Worm (Caenorhabditis elegans) whole organism, dauer: ENCODE results near the gene R02C2.7.
"Not testable (repeated sequence)": the region's sequence is repeated elsewhere in the genome, so short reads cannot be mapped to it uniquely, and the experiment has no call there.

Experiments
- unc-62 ChIP-seq: sonication (generic microtip); optimal IDR thresholded peaks from 2 replicates; lab custom pipeline; 2017; ENCODE audit warnings: missing biosample characterization, missing genetic modification reagents, missing genetic modification characterization

Gene R02C2.7

DNA sequence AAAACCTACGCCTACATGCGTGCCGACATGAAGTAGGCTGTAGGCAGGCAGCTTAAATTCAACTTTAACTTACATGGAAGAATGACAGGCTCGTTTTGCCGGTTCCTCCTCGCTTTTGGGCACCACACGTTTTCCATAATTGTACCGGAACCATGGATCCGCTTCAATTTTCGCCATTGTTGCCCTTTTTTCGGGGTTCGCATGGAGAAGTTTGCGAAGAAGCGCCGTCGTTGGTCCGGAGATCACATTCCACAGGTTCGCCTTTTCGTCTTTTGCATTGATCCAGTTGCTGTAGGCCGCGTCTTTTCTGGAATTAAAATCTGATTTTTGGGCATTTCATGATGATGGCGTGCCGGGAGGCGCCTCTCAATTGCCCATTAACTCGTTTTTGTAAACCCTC is 5.4 kb downstream of the R02C2.7 start:
- TF ChIP-seq unc-62 (GFP tag; lab: Kevin White, UChicago): no peak

- TF ChIP-seq unc-62 (GFP tag; lab: Kevin White, UChicago): no peak
Observed at ce11 chrV:234572-234971, 7.8 kb downstream of the R02C2.7 start, which contains the start of gene kin-33. Gene kin-33 (minus strand): TSS chrV:234672.

DNA sequence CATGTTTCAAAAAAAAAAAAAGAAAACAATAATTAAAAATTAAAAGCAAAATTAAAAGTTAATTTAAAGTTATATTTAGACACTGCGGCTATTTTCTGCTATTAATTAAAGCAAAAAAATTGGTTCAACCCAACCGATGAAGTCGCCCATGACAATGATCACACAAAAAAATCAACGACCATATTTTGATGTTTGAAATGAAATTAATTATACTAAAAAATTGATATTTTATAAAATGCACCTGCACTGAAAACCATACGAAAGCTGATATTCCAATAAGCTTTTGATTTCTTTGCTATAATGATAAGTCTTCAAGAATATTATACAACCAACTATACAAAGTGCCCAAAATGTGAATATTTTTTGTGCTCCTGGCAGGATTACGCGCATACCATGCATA is 22.8 kb downstream of the R02C2.7 start, which contains the start of gene srh-80:
TSS of gene srh-80 (plus strand) at position 301 of the 400 bp plus-strand sequence.
- no peak for TF ChIP-seq unc-62 (GFP tag; lab: Kevin White, UChicago)

- no peak for TF ChIP-seq unc-62 (GFP tag; lab: Kevin White, UChicago)
Observed at ce11 chrV:216847-217246, 25.6 kb downstream of the R02C2.7 start, which contains the start of gene srh-78. Gene srh-78 (plus strand): TSS chrV:217147.

DNA sequence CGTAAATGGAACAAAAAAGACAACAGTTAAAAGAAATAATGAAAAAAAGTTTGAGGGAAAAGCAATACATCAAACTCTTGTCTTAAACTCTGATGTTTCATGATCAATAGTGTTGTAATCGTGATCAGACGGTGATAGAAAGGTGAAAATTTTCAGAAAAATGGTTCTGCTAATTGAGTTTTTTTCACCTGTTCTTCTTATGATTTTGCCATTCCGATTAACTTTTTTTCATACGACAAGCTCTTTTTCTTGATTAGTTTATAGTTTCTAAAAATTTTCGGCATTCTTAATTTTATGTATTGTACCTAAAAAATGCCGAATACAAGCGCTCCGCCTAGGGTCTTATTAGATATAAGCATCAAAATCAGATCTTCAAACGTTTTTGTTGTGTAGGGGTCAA is 26.7 kb downstream of the R02C2.7 start:
- TF ChIP-seq unc-62 (GFP tag; lab: Kevin White, UChicago): no peak

- not testable (repeated sequence) for TF ChIP-seq unc-62 (GFP tag; lab: Kevin White, UChicago)
Observed at ce11 chrV:212687-213086, 29.7 kb downstream of the R02C2.7 start, which contains the start of gene DC2.5. Gene DC2.5 (minus strand): TSS chrV:212787.

- no peak for TF ChIP-seq unc-62 (GFP tag; lab: Kevin White, UChicago)
Observed at ce11 chrV:211388-212168, 30.8 kb downstream of the R02C2.7 start.

ce11 chrV:206814-207213 is 35.6 kb downstream of the R02C2.7 start:
- no peak for TF ChIP-seq unc-62 (GFP tag; lab: Kevin White, UChicago)

- no peak for TF ChIP-seq unc-62 (GFP tag; lab: Kevin White, UChicago)
Observed at ce11 chrV:203855-204432, 38.5 kb downstream of the R02C2.7 start, which contains the start of gene lec-12. Gene lec-12 (plus strand): TSS chrV:204382.

DNA sequence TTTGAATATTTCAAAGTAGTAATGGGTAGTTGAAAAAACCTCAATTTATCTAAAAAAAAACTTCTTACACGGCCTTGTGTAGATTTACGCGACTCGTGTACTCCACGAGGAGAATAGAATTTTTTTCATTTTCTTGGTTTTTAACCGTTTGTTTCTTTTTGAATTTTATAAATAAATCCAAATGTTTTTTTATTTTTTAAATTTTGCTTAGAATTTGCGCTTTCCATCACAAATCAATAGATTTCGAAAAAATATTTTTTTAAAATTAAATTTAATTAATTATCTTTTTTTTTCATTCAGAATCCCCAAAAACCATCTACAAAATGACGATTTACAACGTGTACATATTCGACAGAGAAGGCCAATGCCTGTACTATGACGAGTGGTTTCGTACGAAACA is 41.1 kb downstream of the R02C2.7 start, which contains the start of gene trpp-1:
TSS of gene trpp-1 (plus strand) at position 301 of the 400 bp plus-strand sequence.
- no peak for TF ChIP-seq unc-62 (GFP tag; lab: Kevin White, UChicago)

DNA sequence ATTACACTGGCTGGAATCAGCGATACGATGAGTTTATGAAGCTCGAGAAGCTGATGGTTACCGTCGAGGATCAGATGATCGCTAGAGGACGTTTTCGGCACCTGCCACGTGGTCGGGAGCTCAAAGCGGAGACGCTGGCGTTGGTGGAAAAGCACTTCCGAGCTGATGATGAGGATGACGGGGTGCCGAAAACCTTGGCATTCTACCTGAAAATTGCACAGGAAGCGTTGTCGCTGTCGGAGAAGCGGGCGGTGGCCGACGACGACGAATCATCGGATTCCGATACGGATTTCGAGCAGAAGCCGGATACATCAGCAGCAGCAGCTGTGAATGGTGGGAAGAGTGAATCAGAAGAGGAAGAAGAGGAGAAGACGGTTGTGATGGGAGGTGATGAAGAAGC is 47.7 kb downstream of the R02C2.7 start:
- no peak for TF ChIP-seq unc-62 (GFP tag; lab: Kevin White, UChicago)
